Fruit fly (Drosophila melanogaster): Measurements from ENCODE around the gene CG3062.

CG3062 gene

dm6 chrX:4614945-4615344 is 29.7 kb downstream of the CG3062 start (continued):
- no peak for TF ChIP-seq Sox15 (GFP tag; optimal IDR thresholded peaks at IDR 0.05)
- peak; percentile 33 for TF ChIP-seq CG31627 (GFP tag; optimal IDR thresholded peaks at IDR 0.05)
- peak; percentile 8 for TF ChIP-seq Ets21C (GFP tag; optimal IDR thresholded peaks at IDR 0.05)
- peak; percentile 7 for TF ChIP-seq CG34406 (GFP tag; optimal IDR thresholded peaks at IDR 0.05)
- no peak for TF ChIP-seq CG3032 (tag; optimal IDR thresholded peaks at IDR 0.05)
- peak; percentile 43 for TF ChIP-seq esn (GFP tag; optimal IDR thresholded peaks at IDR 0.05)
- TF ChIP-seq CG11762 (GFP tag; optimal IDR thresholded peaks at IDR 0.05; ENCODE audit: insufficient read depth): no peak
- TF ChIP-seq fkh (GFP tag; optimal IDR thresholded peaks at IDR 0.05): no peak
- TF ChIP-seq CG11902 (GFP tag; optimal IDR thresholded peaks at IDR 0.05): no peak
- TF ChIP-seq CG16779 (tag; optimal IDR thresholded peaks at IDR 0.05): no peak
- no peak for TF ChIP-seq Sox14 (GFP tag; optimal IDR thresholded peaks at IDR 0.05)
- TF ChIP-seq fd59A (GFP tag; optimal IDR thresholded peaks at IDR 0.05): no peak
- TF ChIP-seq CG10631 (GFP tag; optimal IDR thresholded peaks at IDR 0.05): peak; percentile 8
- no peak for TF ChIP-seq CG6854 (GFP tag; optimal IDR thresholded peaks at IDR 0.05)

- TF ChIP-seq eg (GFP tag; IDR thresholded peaks at IDR 0.05) (peak; percentile 45; the same call in 2 of the 3 replicates), CG6163 (GFP tag; IDR thresholded peaks at IDR 0.05) (0 out of 3 replicates have a peak, but pooled peaks have one; percentile 23), Sox102F (GFP tag; optimal IDR thresholded peaks at IDR 0.05) (no peak), CG6276 (GFP tag; optimal IDR thresholded peaks at IDR 0.05) (no peak), Eip78C (GFP tag) (peak; percentile 72), fkh (GFP tag; optimal IDR thresholded peaks at IDR 0.05) (peak; percentile 51), achi (GFP tag; optimal IDR thresholded peaks at IDR 0.05) (peak; percentile 15), net (GFP tag; optimal IDR thresholded peaks at IDR 0.05) (no peak), svp (GFP tag) (peak; percentile 57), fd59A (GFP tag; optimal IDR thresholded peaks at IDR 0.05) (no peak), CG32006 (GFP tag; optimal IDR thresholded peaks at IDR 0.05) (peak; percentile 9), CG8119 (GFP tag; IDR thresholded peaks at IDR 0.05) (0 out of 3 replicates have a peak, but pooled peaks have one; percentile 23), CG16779 (tag; optimal IDR thresholded peaks at IDR 0.05) (no peak)
These were observed 30.3 kb downstream of the CG3062 start for dm6 chrX:4614325-4614724.

dm6 chrX:4613613-4614012 is 31.1 kb downstream of the CG3062 start:
- TF ChIP-seq CG34406 (GFP tag; optimal IDR thresholded peaks at IDR 0.05): no peak
- no peak for TF ChIP-seq fkh (GFP tag; optimal IDR thresholded peaks at IDR 0.05)
- no peak for TF ChIP-seq CG11294 (GFP tag; IDR thresholded peaks at IDR 0.05)
- no peak for TF ChIP-seq Lpt (GFP tag; optimal IDR thresholded peaks at IDR 0.05)
- no peak for TF ChIP-seq ss (GFP tag; optimal IDR thresholded peaks at IDR 0.05)
- TF ChIP-seq Ets96B (tag; optimal IDR thresholded peaks at IDR 0.05): no peak
- TF ChIP-seq net (GFP tag; optimal IDR thresholded peaks at IDR 0.05): no peak
- TF ChIP-seq Hr38 (GFP tag; optimal IDR thresholded peaks at IDR 0.05): no peak
- TF ChIP-seq Met (GFP tag; optimal IDR thresholded peaks at IDR 0.05): no peak
- TF ChIP-seq Smox (GFP tag; optimal IDR thresholded peaks at IDR 0.05): no peak
- TF ChIP-seq CG31627 (GFP tag; optimal IDR thresholded peaks at IDR 0.05): no peak
- no peak for TF ChIP-seq CG3032 (tag; optimal IDR thresholded peaks at IDR 0.05)
- no peak for TF ChIP-seq CG11902 (GFP tag; optimal IDR thresholded peaks at IDR 0.05)
- TF ChIP-seq pdm3 (GFP tag; optimal IDR thresholded peaks at IDR 0.05): no peak
- no peak for TF ChIP-seq CG11762 (GFP tag; optimal IDR thresholded peaks at IDR 0.05; ENCODE audit: insufficient read depth)

- TF ChIP-seq CG11762 (GFP tag; optimal IDR thresholded peaks at IDR 0.05; ENCODE audit: insufficient read depth) (no peak), vri (GFP tag; optimal IDR thresholded peaks at IDR 0.05) (peak; percentile 35), Hr39 (GFP tag; optimal IDR thresholded peaks at IDR 0.05) (no peak), CG3919 (GFP tag; optimal IDR thresholded peaks at IDR 0.05) (no peak), Eip78C (GFP tag) (peak; percentile 26)
These were observed 32.2 kb downstream of the CG3062 start for dm6 chrX:4612454-4612853.

Measured in whole organism, prepupa.